Fruit fly (Drosophila melanogaster): ENCODE results near the gene CG16704.

- TF ChIP-seq CG1792 (GFP tag; optimal IDR thresholded peaks at IDR 0.05), result no peak
- no peak for TF ChIP-seq odd (GFP tag; optimal IDR thresholded peaks at IDR 0.05)
- no peak for TF ChIP-seq MBD-R2 (GFP tag; IDR thresholded peaks at IDR 0.05)
Measured at dm6 chr2L:3656667-3657066, 35.7 kb downstream of the CG16704 start, which contains the start of gene for.

All from whole organism, embryonic.